Worm (Caenorhabditis elegans) whole organism, young adult: ENCODE data around the gene C34B4.5.

Experiments
- F49E8.2 ChIP-seq: sonication (generic microtip); optimal IDR thresholded peaks from 3 replicates; lab custom pipeline; 2017; ENCODE audit warnings: missing genetic modification characterization, mild to moderate bottlenecking, missing compliant biosample characterization, antibody characterized with exemption, moderate library complexity; ENCODE audit not compliant: insufficient read depth
- F55B11.4 ChIP-seq: sonication (generic microtip); optimal IDR thresholded peaks from 2 replicates; lab custom pipeline; 2016; ENCODE audit warnings: missing compliant biosample characterization, missing genetic modification characterization, borderline replicate concordance; ENCODE audit not compliant: insufficient read depth
- Y67H2A.10 ChIP-seq: fragments of 200-800 bp; sonication (Bioruptor generic); conservative IDR thresholded peaks from 2 replicates; pipeline ENCODE4 v1.3.6; 2022; ENCODE audit warnings: missing genetic modification reagents, missing genetic modification characterization, missing compliant biosample characterization
- Y79H2A.3 ChIP-seq: fragments of 200-800 bp; sonication (Bioruptor generic); conservative IDR thresholded peaks from 2 replicates; pipeline ENCODE4 v1.3.6; 2022; ENCODE audit warnings: missing genetic modification reagents, missing genetic modification characterization, missing compliant biosample characterization
- bed-1 ChIP-seq: fragments of 200-800 bp; sonication (Bioruptor generic); IDR thresholded peaks from 2 replicates; pipeline ENCODE4 v1.3.6; 2022; ENCODE audit warnings: missing genetic modification reagents, missing genetic modification characterization, missing compliant biosample characterization
- ceh-79 ChIP-seq: sonication (generic microtip); optimal IDR thresholded peaks from 2 replicates; lab custom pipeline; 2017; ENCODE audit warnings: mild to moderate bottlenecking, missing genetic modification characterization, missing compliant biosample characterization
- egl-44 ChIP-seq: fragments of 200-800 bp; sonication (Bioruptor generic); IDR thresholded peaks from 2 replicates; pipeline ENCODE4 v1.3.6; 2022; ENCODE audit warnings: missing genetic modification reagents, missing genetic modification characterization, missing compliant biosample characterization
- pha-4 ChIP-seq: fragments of 150-350 bp; sonication (generic microtip); optimal IDR thresholded peaks from 2 replicates; lab custom pipeline; 2014; ENCODE audit warnings: missing biosample characterization, missing genetic modification reagents, missing genetic modification characterization
- sea-2 ChIP-seq: fragments of 200-800 bp; sonication (Bioruptor generic); IDR thresholded peaks from 2 replicates; pipeline ENCODE4 v1.3.6; 2022; ENCODE audit warnings: missing genetic modification characterization, missing compliant biosample characterization
- unc-62 ChIP-seq: fragments of 150-350 bp; optimal IDR thresholded peaks from 2 replicates; lab custom pipeline; 2014; ENCODE audit warnings: missing biosample characterization, missing genetic modification reagents, missing genetic modification characterization
- ztf-18 ChIP-seq: sonication (generic microtip); optimal IDR thresholded peaks from 2 replicates; lab custom pipeline; 2016; ENCODE audit warnings: missing genotype, mild to moderate bottlenecking, missing genetic modification characterization, missing compliant biosample characterization

- TF ChIP-seq unc-62 (GFP tag; lab: Kevin White, UChicago) (no peak), Y79H2A.3 (GFP tag; lab: Robert Waterston, UW) (no peak), bed-1 (no peak), Y67H2A.10 (GFP tag; lab: Robert Waterston, UW) (no peak), F55B11.4 (no peak), pha-4 (tag; lab: Kevin White, UChicago) (no peak), ztf-18 (tag; lab: Kevin White, UChicago) (no peak), F49E8.2 (tag; lab: Kevin White, UChicago) (no peak), egl-44 (GFP tag; lab: Robert Waterston, UW) (no peak), sea-2 (GFP tag; lab: Robert Waterston, UW) (no peak), ceh-79 (tag; lab: Kevin White, UChicago) (no peak)
Measured at ce11 chrV:13063402-13063801, 32.4 kb upstream of the C34B4.5 start.
